Fruit fly (Drosophila melanogaster): ENCODE results near the gene CG14683.
A peak's percentile ranks its signal among the peaks of the same experiment; 100 is the strongest.

The CG14683 gene

DNA sequence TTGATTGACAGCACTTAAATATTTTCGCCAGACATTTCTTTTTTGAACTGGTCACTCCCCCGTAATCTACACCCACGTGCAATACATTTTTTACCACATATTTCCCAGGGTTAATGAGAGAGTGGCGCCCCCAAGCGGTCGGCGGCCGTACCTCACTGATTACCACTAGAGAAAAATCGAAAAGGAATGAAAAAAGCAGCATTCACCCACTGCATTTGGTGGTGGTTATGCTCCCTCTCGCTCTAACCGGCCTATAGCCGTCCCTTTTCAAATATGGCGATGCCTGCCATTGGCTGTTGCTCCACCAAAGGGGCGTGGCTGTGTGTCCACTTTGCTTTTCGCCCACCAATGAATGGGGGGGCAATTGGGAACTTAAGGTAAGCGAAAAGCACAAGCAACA lies 31.5 kb upstream of the CG14683 start (continued):
- TF ChIP-seq gro (GFP tag; optimal IDR thresholded peaks at IDR 0.05) (no peak), CG6854 (GFP tag; optimal IDR thresholded peaks at IDR 0.05) (peak; percentile 42), Dek (tag; optimal IDR thresholded peaks at IDR 0.05) (no peak), CG32532 (GFP tag; IDR thresholded peaks at IDR 0.05) (peak; percentile 53; the same call in 1 of the 2 replicates), CG10654 (GFP tag; optimal IDR thresholded peaks at IDR 0.05) (peak; percentile 4), so (GFP tag; IDR thresholded peaks at IDR 0.05) (peak; percentile 66; the same call in 2 of the 3 replicates), CG1529 (GFP tag; optimal IDR thresholded peaks at IDR 0.05) (peak; percentile 56), ap (GFP tag; IDR thresholded peaks at IDR 0.05) (0 out of 2 replicates have a peak, but pooled peaks have one; percentile 16), CG13424 (tag; optimal IDR thresholded peaks at IDR 0.05) (peak; percentile 58), pnt (GFP tag; optimal IDR thresholded peaks at IDR 0.05) (no peak), mirr (GFP tag; optimal IDR thresholded peaks at IDR 0.05) (peak; percentile 64), CG10959 (GFP tag; IDR thresholded peaks at IDR 0.05) (peak; percentile 33; the same call in 1 of the 2 replicates), gsb-n (tag; optimal IDR thresholded peaks at IDR 0.05) (peak; percentile 58), trh (GFP tag; optimal IDR thresholded peaks at IDR 0.05) (no peak), CG10543 (GFP tag; optimal IDR thresholded peaks at IDR 0.05) (peak; percentile 42), CG3995 (GFP tag; optimal IDR thresholded peaks at IDR 0.05) (no peak), HmgZ (tag; optimal IDR thresholded peaks at IDR 0.05) (peak; percentile 48), esg (GFP tag; conservative IDR thresholded peaks at IDR 0.05) (no peak), HHEX (GFP tag; optimal IDR thresholded peaks at IDR 0.05) (peak; percentile 51), bbx (GFP tag; IDR thresholded peaks at IDR 0.05; ENCODE audit: partially characterized antibody) (peak; percentile 43), CG43689 (GFP tag; IDR thresholded peaks at IDR 0.05) (no peak), CG5953 (GFP tag; IDR thresholded peaks at IDR 0.05) (peak; percentile 49), HLH54F (GFP tag; optimal IDR thresholded peaks at IDR 0.05) (no peak), Drgx (GFP tag; IDR thresholded peaks at IDR 0.05) (peak; percentile 74), Nf-YB (GFP tag; optimal IDR thresholded peaks at IDR 0.05) (peak; percentile 100), CG15269 (tag; optimal IDR thresholded peaks at IDR 0.05) (peak; percentile 44), CG16815 (GFP tag; optimal IDR thresholded peaks at IDR 0.05) (no peak), tio (GFP tag; optimal IDR thresholded peaks at IDR 0.05) (no peak), sqz (GFP tag; optimal IDR thresholded peaks at IDR 0.05) (peak; percentile 89), Ets65A (GFP tag) (no peak), CG2889 (GFP tag; IDR thresholded peaks at IDR 0.05) (no peak), Bdp1 (GFP tag; optimal IDR thresholded peaks at IDR 0.05) (no peak), CG14965 (GFP tag; optimal IDR thresholded peaks at IDR 0.05; ENCODE audit: borderline replicate concordance) (peak; percentile 98), ttk (GFP tag; IDR thresholded peaks at IDR 0.05) (peak; percentile 29; the same call in 1 of the 2 replicates), gsb (GFP tag; IDR thresholded peaks at IDR 0.05) (peak; percentile 39; the same call in 1 of the 2 replicates), CG8388 (GFP tag; optimal IDR thresholded peaks at IDR 0.05) (peak; percentile 52), CG8765 (GFP tag; IDR thresholded peaks at IDR 0.05) (no peak), lbe (GFP tag; optimal IDR thresholded peaks at IDR 0.05) (no peak), vnd (GFP tag; IDR thresholded peaks at IDR 0.05; ENCODE audit: partially characterized antibody) (no peak), Taf1 (GFP tag; IDR thresholded peaks at IDR 0.05) (no peak), CG10979 (tag; optimal IDR thresholded peaks at IDR 0.05) (peak; percentile 68), PHDP (tag; optimal IDR thresholded peaks at IDR 0.05) (peak; percentile 48), MESR4 (GFP tag; optimal IDR thresholded peaks at IDR 0.05) (peak; percentile 4), Rx (GFP tag; IDR thresholded peaks at IDR 0.05) (no peak), CG13775 (GFP tag; optimal IDR thresholded peaks at IDR 0.05) (peak; percentile 55), Spps (tag; optimal IDR thresholded peaks at IDR 0.05) (peak; percentile 42), zfh1 (GFP tag; IDR thresholded peaks at IDR 0.05) (peak; percentile 65; the same call in 1 of the 3 replicates), exex (tag; optimal IDR thresholded peaks at IDR 0.05) (no peak), slp2 (GFP tag; optimal IDR thresholded peaks at IDR 0.05) (peak; percentile 14), pum (GFP tag; optimal IDR thresholded peaks at IDR 0.05) (peak; percentile 20), CG30020 (tag; optimal IDR thresholded peaks at IDR 0.05) (no peak)

All from whole organism, embryonic.